Fruit fly (Drosophila melanogaster) whole organism, embryonic: Measurements from ENCODE around the gene CBP.

Experiments used
- ATbp ChIP-seq: fragments of 200-800 bp; sonication (Bioruptor generic); optimal IDR thresholded peaks from 2 replicates; lab custom pipeline; 2017; ENCODE audit warnings: missing biosample characterization, mild to moderate bottlenecking, missing genetic modification characterization, missing genetic modification reagents
- Abd-B ChIP-seq: fragments of 200-800 bp; sonication (Bioruptor generic); optimal IDR thresholded peaks from 2 replicates; lab custom pipeline; 2018; ENCODE audit warnings: missing biosample characterization, mild to moderate bottlenecking, missing genetic modification characterization, moderate library complexity
- Adf1 ChIP-seq: fragments of 200-800 bp; sonication (Bioruptor generic); IDR thresholded peaks from 2 replicates; pipeline ENCODE4 v1.3.6; 2022; ENCODE audit warnings: missing biosample characterization, missing genetic modification characterization
- Aef1 ChIP-seq: fragments of 200-800 bp; sonication (Bioruptor generic); IDR thresholded peaks from 3 replicates; pipeline ENCODE4 v1.3.6; 2022; ENCODE audit warnings: missing biosample characterization, missing genetic modification characterization
- Atf-2 ChIP-seq: fragments of 200-800 bp; sonication (Bioruptor generic); optimal IDR thresholded peaks from 2 replicates; lab custom pipeline; 2016; ENCODE audit warnings: missing biosample characterization, missing genetic modification characterization
- Bgb ChIP-seq: fragments of 200-800 bp; sonication (Bioruptor generic); IDR thresholded peaks from 2 replicates; pipeline ENCODE4 v1.3.6; 2022; ENCODE audit warnings: missing biosample characterization, missing genetic modification characterization; ENCODE audit not compliant: partially characterized antibody
- CG10147 ChIP-seq: fragments of 200-800 bp; sonication (Bioruptor generic); optimal IDR thresholded peaks from 2 replicates; lab custom pipeline; 2019; ENCODE audit warnings: missing biosample characterization, mild to moderate bottlenecking, missing genetic modification characterization, moderate library complexity
- CG10209 ChIP-seq: fragments of 200-800 bp; sonication (Bioruptor generic); optimal IDR thresholded peaks from 3 replicates; lab custom pipeline; 2017; ENCODE audit warnings: missing biosample characterization, mild to moderate bottlenecking, missing genetic modification characterization, missing genetic modification reagents
- CG10274 ChIP-seq: fragments of 200-800 bp; sonication (Bioruptor generic); optimal IDR thresholded peaks from 3 replicates; lab custom pipeline; 2017; ENCODE audit warnings: missing biosample characterization, mild to moderate bottlenecking, missing genetic modification characterization
- CG11093 ChIP-seq: fragments of 200-800 bp; sonication (Bioruptor generic); IDR thresholded peaks from 3 replicates; pipeline ENCODE4 v1.3.6; 2022; ENCODE audit warnings: missing biosample characterization, missing genetic modification characterization
- CG11247 ChIP-seq: fragments of 200-800 bp; sonication (Bioruptor generic); IDR thresholded peaks from 2 replicates; pipeline ENCODE4 v1.3.6; 2022; ENCODE audit warnings: missing biosample characterization, missing genetic modification characterization
- CG13424 ChIP-seq: fragments of 200-800 bp; sonication (Bioruptor generic); optimal IDR thresholded peaks from 2 replicates; lab custom pipeline; 2019; ENCODE audit warnings: missing biosample characterization, mild to moderate bottlenecking, missing genetic modification characterization, moderate library complexity
- CG15479 ChIP-seq: fragments of 200-800 bp; sonication (Bioruptor generic); optimal IDR thresholded peaks from 3 replicates; lab custom pipeline; 2019; ENCODE audit warnings: missing biosample characterization, mild to moderate bottlenecking, missing genetic modification characterization, moderate library complexity
- CG17359 ChIP-seq: fragments of 200-800 bp; sonication (Bioruptor generic); optimal IDR thresholded peaks from 3 replicates; lab custom pipeline; 2018; ENCODE audit warnings: missing biosample characterization, mild to moderate bottlenecking, missing genetic modification characterization, moderate library complexity
- CG18262 ChIP-seq: fragments of 200-800 bp; optimal IDR thresholded peaks from 3 replicates; lab custom pipeline; 2019; ENCODE audit warnings: missing biosample characterization, mild to moderate bottlenecking, missing genetic modification characterization, moderate library complexity
- CG18764 ChIP-seq: fragments of 200-800 bp; sonication (Bioruptor generic); optimal IDR thresholded peaks from 3 replicates; lab custom pipeline; 2016; ENCODE audit warnings: missing biosample characterization, missing genetic modification characterization
- CG30020 ChIP-seq: fragments of 200-800 bp; optimal IDR thresholded peaks from 2 replicates; lab custom pipeline; 2019; ENCODE audit warnings: missing biosample characterization, mild to moderate bottlenecking, missing genetic modification characterization, moderate library complexity
- CG4360 ChIP-seq: fragments of 200-800 bp; sonication (Bioruptor generic); IDR thresholded peaks from 2 replicates; pipeline ENCODE4 v1.3.6; 2022; ENCODE audit warnings: missing biosample characterization, missing genetic modification characterization
- CG6813 ChIP-seq: fragments of 200-800 bp; sonication (Bioruptor generic); optimal IDR thresholded peaks from 2 replicates; lab custom pipeline; 2017; ENCODE audit warnings: missing biosample characterization, missing genetic modification characterization, mild to moderate bottlenecking, moderate library complexity, missing genetic modification reagents
- CG7271 ChIP-seq: fragments of 200-800 bp; sonication (Bioruptor generic); optimal IDR thresholded peaks from 2 replicates; lab custom pipeline; 2018; ENCODE audit warnings: missing biosample characterization, mild to moderate bottlenecking, missing genetic modification characterization, moderate library complexity
- CG7372 ChIP-seq: fragments of 200-800 bp; sonication (Bioruptor generic); IDR thresholded peaks from 2 replicates; pipeline ENCODE4 v1.3.6; 2022; ENCODE audit warnings: missing biosample characterization, missing genetic modification characterization
- CG7745 ChIP-seq: fragments of 200-800 bp; sonication (Bioruptor generic); optimal IDR thresholded peaks from 2 replicates; lab custom pipeline; 2018; ENCODE audit warnings: missing biosample characterization, mild to moderate bottlenecking, missing genetic modification characterization, moderate library complexity
- CG8478 ChIP-seq: fragments of >200 bp; optimal IDR thresholded peaks from 2 replicates; lab custom pipeline; 2018
- CG8765 ChIP-seq: fragments of 200-800 bp; sonication (Bioruptor generic); IDR thresholded peaks from 2 replicates; pipeline ENCODE4 v1.3.6; 2022; ENCODE audit warnings: missing biosample characterization, missing genetic modification characterization
- CG9437 ChIP-seq: fragments of 200-800 bp; sonication (Bioruptor generic); optimal IDR thresholded peaks from 2 replicates; lab custom pipeline; 2018; ENCODE audit warnings: missing biosample characterization, mild to moderate bottlenecking, missing genetic modification characterization
- CTCF ChIP-seq: fragments of 200-800 bp; sonication (Bioruptor generic); optimal IDR thresholded peaks from 2 replicates; lab custom pipeline; 2017; ENCODE audit warnings: missing biosample characterization, mild to moderate bottlenecking, missing genetic modification characterization, moderate library complexity
- Camta ChIP-seq: fragments of 200-800 bp; sonication (Bioruptor generic); optimal IDR thresholded peaks from 2 replicates; lab custom pipeline; 2016; ENCODE audit warnings: missing biosample characterization, missing genetic modification characterization
- Chrac-16 ChIP-seq: fragments of 200-800 bp; sonication (Bioruptor generic); optimal IDR thresholded peaks from 3 replicates; lab custom pipeline; 2016; ENCODE audit warnings: missing biosample characterization, missing genetic modification characterization
- Dp ChIP-seq: fragments of 200-800 bp; sonication (Bioruptor generic); optimal IDR thresholded peaks from 2 replicates; lab custom pipeline; 2018; ENCODE audit warnings: missing biosample characterization, mild to moderate bottlenecking, missing genetic modification characterization, moderate library complexity
- Hr51 ChIP-seq, 2 experiments: fragments of 200-800 bp; sonication (Bioruptor generic); optimal IDR thresholded peaks; 2 replicates in 1 of 2; 3 replicates in 1 of 2; lab custom pipeline; 2016 to 2018; ENCODE audit warnings: missing biosample characterization in 2 of 2, missing genetic modification characterization in 2 of 2, mild to moderate bottlenecking in 1 of 2, moderate library complexity in 1 of 2
- Hsf ChIP-seq: fragments of 200-800 bp; sonication (Bioruptor generic); optimal IDR thresholded peaks from 3 replicates; lab custom pipeline; 2016; ENCODE audit warnings: missing biosample characterization, missing genetic modification characterization
- Kr ChIP-seq: fragments of 200-800 bp; sonication (Bioruptor generic); optimal IDR thresholded peaks from 2 replicates; lab custom pipeline; 2017; ENCODE audit warnings: missing biosample characterization, mild to moderate bottlenecking, missing genetic modification characterization
- Pdp1 ChIP-seq, 2 experiments: fragments of 200-800 bp; sonication (Bioruptor generic); optimal IDR thresholded peaks; 3 replicates each; lab custom pipeline; 2016; ENCODE audit warnings: missing biosample characterization in 2 of 2, missing genetic modification characterization in 2 of 2, mild to moderate bottlenecking in 1 of 2, moderate library complexity in 1 of 2
- ase ChIP-seq: fragments of 200-800 bp; sonication (Bioruptor generic); IDR thresholded peaks from 3 replicates; pipeline ENCODE4 v1.3.6; 2022; ENCODE audit warnings: missing biosample characterization, missing genetic modification characterization
- bbx ChIP-seq: fragments of 200-800 bp; sonication (Bioruptor generic); IDR thresholded peaks from 2 replicates; pipeline ENCODE4 v1.3.6; 2022; ENCODE audit warnings: missing biosample characterization, missing genetic modification characterization; ENCODE audit not compliant: partially characterized antibody
- btn ChIP-seq: fragments of 200-800 bp; sonication (Bioruptor generic); optimal IDR thresholded peaks from 2 replicates; lab custom pipeline; 2016; ENCODE audit warnings: missing biosample characterization, missing genetic modification characterization
- cad ChIP-seq: fragments of >200 bp; optimal IDR thresholded peaks from 2 replicates; lab custom pipeline; 2017; ENCODE audit warnings: missing biosample characterization, missing genetic modification characterization
- chn ChIP-seq: fragments of 200-800 bp; sonication (Bioruptor generic); optimal IDR thresholded peaks from 2 replicates; lab custom pipeline; 2016; ENCODE audit warnings: missing biosample characterization, missing genetic modification characterization
- crp ChIP-seq, 2 experiments: fragments of 200-800 bp; sonication (Bioruptor generic); optimal IDR thresholded peaks; 2 replicates in 1 of 2; 3 replicates in 1 of 2; lab custom pipeline; 2017; ENCODE audit warnings: missing biosample characterization in 2 of 2, missing genetic modification characterization in 2 of 2, mild to moderate bottlenecking in 1 of 2, moderate library complexity in 1 of 2
- dysf ChIP-seq: fragments of 200-800 bp; sonication (Bioruptor generic); IDR thresholded peaks from 3 replicates; pipeline ENCODE4 v1.3.6; 2022; ENCODE audit warnings: missing biosample characterization, missing genetic modification characterization
- ems ChIP-seq: fragments of 200-800 bp; sonication (Bioruptor generic); optimal IDR thresholded peaks from 3 replicates; lab custom pipeline; 2016; ENCODE audit warnings: missing biosample characterization, missing genetic modification characterization
- fd3F ChIP-seq: fragments of 200-800 bp; sonication (Bioruptor generic); optimal IDR thresholded peaks from 2 replicates; lab custom pipeline; 2018; ENCODE audit warnings: missing biosample characterization, mild to moderate bottlenecking, missing genetic modification characterization, moderate library complexity
- fd64A ChIP-seq: fragments of 200-800 bp; sonication (Bioruptor generic); optimal IDR thresholded peaks from 3 replicates; lab custom pipeline; 2018; ENCODE audit warnings: missing biosample characterization, mild to moderate bottlenecking, missing genetic modification characterization
- fru ChIP-seq: fragments of >200 bp; optimal IDR thresholded peaks from 2 replicates; lab custom pipeline; 2017
- gce ChIP-seq: fragments of 200-800 bp; sonication (Bioruptor generic); IDR thresholded peaks from 3 replicates; pipeline ENCODE4 v1.3.6; 2022; ENCODE audit warnings: missing biosample characterization, missing genetic modification characterization
- gcm ChIP-seq: fragments of 200-800 bp; sonication (Bioruptor generic); optimal IDR thresholded peaks from 2 replicates; lab custom pipeline; 2019; ENCODE audit warnings: missing biosample characterization, mild to moderate bottlenecking, missing genetic modification characterization, moderate library complexity
- nerfin-2 ChIP-seq: fragments of 200-800 bp; sonication (Bioruptor generic); IDR thresholded peaks from 2 replicates; pipeline ENCODE4 v1.3.6; 2022; ENCODE audit warnings: missing biosample characterization, missing genetic modification characterization; ENCODE audit not compliant: partially characterized antibody
- nmo ChIP-seq: fragments of 200-800 bp; sonication (Bioruptor generic); optimal IDR thresholded peaks from 2 replicates; lab custom pipeline; 2018; ENCODE audit warnings: missing biosample characterization, mild to moderate bottlenecking, missing genetic modification characterization, moderate library complexity
- peb ChIP-seq: fragments of 200-800 bp; sonication (Bioruptor generic); IDR thresholded peaks from 2 replicates; pipeline ENCODE4 v1.3.6; 2022; ENCODE audit warnings: missing biosample characterization, missing genetic modification characterization
- tio ChIP-seq: fragments of 200-800 bp; sonication (Bioruptor generic); optimal IDR thresholded peaks from 2 replicates; lab custom pipeline; 2017; ENCODE audit warnings: missing biosample characterization, missing genetic modification characterization, inconsistent platforms
- unc-4 ChIP-seq: fragments of 200-800 bp; sonication (Bioruptor generic); IDR thresholded peaks from 2 replicates; pipeline ENCODE4 v1.3.6; 2022; ENCODE audit warnings: missing biosample characterization, missing genetic modification characterization; ENCODE audit not compliant: partially characterized antibody
- unpg ChIP-seq: fragments of 200-800 bp; sonication (Bioruptor generic); optimal IDR thresholded peaks from 3 replicates; lab custom pipeline; 2018; ENCODE audit warnings: missing biosample characterization, mild to moderate bottlenecking, missing genetic modification characterization, moderate library complexity

CBP gene

dm6 chrX:7332493-7332892, 4.7 kb upstream of the CBP start (continued):
- TF ChIP-seq Bgb (GFP tag; lab: Robert Waterston, UW) (no peak), CG9437 (GFP tag; lab: Kevin White, UChicago) (peak; percentile 54), CG7745 (tag; lab: Kevin White, UChicago) (no peak), ATbp (GFP tag; lab: Kevin White, UChicago) (peak; percentile 29), ems (peak; percentile 68), Hsf (peak; percentile 73), CG15479 (no peak), unpg (GFP tag; lab: Kevin White, UChicago) (peak; percentile 71), fru (lab: Kevin White, UChicago) (no peak), peb (GFP tag; lab: Robert Waterston, UW) (no peak), chn (peak; percentile 66), CG4360 (GFP tag; lab: Robert Waterston, UW) (no peak), CG30020 (tag; lab: Kevin White, UChicago) (no peak), CTCF (GFP tag; lab: Kevin White, UChicago) (no peak), nmo (GFP tag; lab: Kevin White, UChicago) (peak; percentile 53), CG13424 (tag; lab: Kevin White, UChicago) (peak; percentile 62), CG8765 (GFP tag; lab: Robert Waterston, UW) (no peak), CG8478 (no peak), CG17359 (peak; percentile 52), ase (GFP tag; lab: Robert Waterston, UW) (no peak), Abd-B (GFP tag; lab: Kevin White, UChicago) (peak; percentile 35), Dp (GFP tag; lab: Kevin White, UChicago) (no peak), Camta (GFP tag; lab: Kevin White, UChicago) (peak; percentile 48), CG18764 (GFP tag; lab: Kevin White, UChicago) (peak; percentile 11), Aef1 (peak; percentile 65), tio (peak; percentile 75), CG18262 (tag; lab: Kevin White, UChicago) (no peak), gcm (GFP tag; lab: Kevin White, UChicago) (no peak), gce (GFP tag; lab: Robert Waterston, UW) (no peak; the same call in 2 of the 3 replicates), CG6813 (GFP tag; lab: Kevin White, UChicago) (peak; percentile 49), CG10209 (GFP tag; lab: Kevin White, UChicago) (peak; percentile 57), Atf-2 (GFP tag; lab: Kevin White, UChicago) (peak; percentile 55), bbx (GFP tag; lab: Robert Waterston, UW) (no peak), CG10147 (GFP tag; lab: Kevin White, UChicago) (no peak), Chrac-16 (GFP tag; lab: Kevin White, UChicago) (peak; percentile 36), fd64A (GFP tag; lab: Kevin White, UChicago) (no peak), unc-4 (GFP tag; lab: Robert Waterston, UW) (no peak), dysf (peak; percentile 83), nerfin-2 (no peak), crp (GFP tag; optimal IDR thresholded peaks at IDR 0.05; lab: Kevin White, UChicago) (no peak), btn (GFP tag; lab: Kevin White, UChicago) (no peak), Hr51 (GFP tag; optimal IDR thresholded peaks at IDR 0.05; lab: Kevin White, UChicago) (peak; percentile 55 to 71), CG7271 (tag; lab: Kevin White, UChicago) (no peak), CG10274 (GFP tag; lab: Kevin White, UChicago) (no peak), Pdp1 (GFP tag; optimal IDR thresholded peaks at IDR 0.05; lab: Kevin White, UChicago) (peak; percentile 54 to 67), Kr (GFP tag; lab: Kevin White, UChicago) (no peak), CG11247 (GFP tag; lab: Robert Waterston, UW) (peak; percentile 63), fd3F (GFP tag; lab: Kevin White, UChicago) (peak; percentile 55), cad (no peak), CG7372 (no peak), Adf1 (GFP tag; lab: Robert Waterston, UW) (peak; percentile 67), CG11093 (GFP tag; lab: Robert Waterston, UW) (no peak)
